ENCODE assay signal across 3 worm cellular contexts in genomic region chrV:333713-334112, ce11.
TF ChIP-seq lines count a peak whose summit lies in the region.

No protein-coding gene starts in this region.

TF ChIP-seq in whole organism, L1 larva, 84 proteins besides CTCF, POLR2A, EP300 and RAD21 (continued from another document):
- TF ChIP-seq pax-3 (tag; optimal IDR thresholded peaks at IDR 0.05; lab: Kevin White, UChicago) (peak; percentile 36), lin-14 (GFP tag; optimal IDR thresholded peaks at IDR 0.05; lab: Kevin White, UChicago) (no peak), egl-27 (tag; optimal IDR thresholded peaks at IDR 0.05; lab: Kevin White, UChicago) (no peak)

TF ChIP-seq in whole organism, L4 larva, 104 proteins besides CTCF, POLR2A, EP300 and RAD21 (continued from another document):
- TF ChIP-seq nhr-48 (tag; optimal IDR thresholded peaks at IDR 0.05; lab: Kevin White, UChicago) (peak; percentile 71), nhr-6 (tag; optimal IDR thresholded peaks at IDR 0.05; lab: Kevin White, UChicago) (peak; percentile 39)

TF ChIP-seq in whole organism, young adult, 124 proteins besides CTCF, POLR2A, EP300 and RAD21 (continued from another document):
- TF ChIP-seq mes-4 (tag; optimal IDR thresholded peaks at IDR 0.05; lab: Kevin White, UChicago) (no peak), nhr-90 (tag; optimal IDR thresholded peaks at IDR 0.05; lab: Kevin White, UChicago) (peak; percentile 8), nfya-1 (tag; optimal IDR thresholded peaks at IDR 0.05; lab: Kevin White, UChicago; ENCODE audit: borderline replicate concordance, insufficient read depth) (no peak), ceh-27 (GFP tag; optimal IDR thresholded peaks at IDR 0.05; lab: Kevin White, UChicago) (no peak), T26A5.8 (tag; optimal IDR thresholded peaks at IDR 0.05; lab: Kevin White, UChicago) (no peak), snpc-4 (GFP tag; optimal IDR thresholded peaks at IDR 0.05; lab: Kevin White, UChicago) (no peak), snpc-4 (tag; optimal IDR thresholded peaks at IDR 0.05; lab: Kevin White, UChicago) (peak; percentile 26 to 86 (median 57)), attf-3 (GFP tag; conservative IDR thresholded peaks at IDR 0.05; lab: Robert Waterston, UW) (no peak), F49E8.2 (tag; optimal IDR thresholded peaks at IDR 0.05; lab: Kevin White, UChicago; ENCODE audit: insufficient read depth) (no peak), attf-6 (GFP tag; IDR thresholded peaks at IDR 0.05; lab: Robert Waterston, UW) (no peak), lin-54 (GFP tag; optimal IDR thresholded peaks at IDR 0.05; lab: Kevin White, UChicago) (no peak), lsl-1 (GFP tag; optimal IDR thresholded peaks at IDR 0.05; lab: Kevin White, UChicago) (no peak), hlh-26 (GFP tag; conservative IDR thresholded peaks at IDR 0.05; lab: Robert Waterston, UW) (no peak), cebp-1 (GFP tag; IDR thresholded peaks at IDR 0.05; lab: Robert Waterston, UW) (no peak), cebp-1 (tag; optimal IDR thresholded peaks at IDR 0.05; lab: Kevin White, UChicago) (peak; percentile 68), egl-18 (GFP tag; IDR thresholded peaks at IDR 0.05; lab: Robert Waterston, UW) (no peak), bed-1 (GFP tag; IDR thresholded peaks at IDR 0.05; lab: Robert Waterston, UW) (no peak), ceh-58 (GFP tag; IDR thresholded peaks at IDR 0.05; lab: Robert Waterston, UW) (no peak), ets-4 (GFP tag; optimal IDR thresholded peaks at IDR 0.05; lab: Kevin White, UChicago) (peak; percentile 81), dpl-1 (GFP tag; optimal IDR thresholded peaks at IDR 0.05; lab: Kevin White, UChicago) (no peak), snpc-3.4 (tag; optimal IDR thresholded peaks at IDR 0.05; lab: Kevin White, UChicago) (no peak), ceh-40 (GFP tag; IDR thresholded peaks at IDR 0.05; lab: Robert Waterston, UW) (no peak), nfyb-1 (GFP tag; IDR thresholded peaks at IDR 0.05; lab: Robert Waterston, UW) (peak; percentile 45; the same call in 1 of the 2 replicates), nhr-80 (tag; optimal IDR thresholded peaks at IDR 0.05; lab: Kevin White, UChicago) (peak; percentile 89), pha-4 (tag; optimal IDR thresholded peaks at IDR 0.05; lab: Kevin White, UChicago) (peak; percentile 30), hmg-20 (GFP tag; IDR thresholded peaks at IDR 0.05; lab: Robert Waterston, UW) (no peak), ceh-100 (GFP tag; IDR thresholded peaks at IDR 0.05; lab: Robert Waterston, UW) (no peak), lag-1 (GFP tag; IDR thresholded peaks at IDR 0.05; lab: Robert Waterston, UW) (no peak), F52B5.7 (tag; optimal IDR thresholded peaks at IDR 0.05; lab: Kevin White, UChicago) (no peak), B0019.2 (GFP tag; conservative IDR thresholded peaks at IDR 0.05; lab: Robert Waterston, UW) (no peak), ceh-79 (tag; optimal IDR thresholded peaks at IDR 0.05; lab: Kevin White, UChicago) (no peak), nhr-27 (tag; optimal IDR thresholded peaks at IDR 0.05; lab: Kevin White, UChicago) (no peak), aptf-2 (GFP tag; conservative IDR thresholded peaks at IDR 0.05; lab: Robert Waterston, UW) (no peak), madf-3 (GFP tag; IDR thresholded peaks at IDR 0.05; lab: Robert Waterston, UW) (no peak), repo-1 (tag; optimal IDR thresholded peaks at IDR 0.05; lab: Kevin White, UChicago) (no peak), Y67H2A.10 (GFP tag; conservative IDR thresholded peaks at IDR 0.05; lab: Robert Waterston, UW) (no peak), ztf-25 (GFP tag; IDR thresholded peaks at IDR 0.05; lab: Robert Waterston, UW) (no peak), F22D6.2 (tag; optimal IDR thresholded peaks at IDR 0.05; lab: Kevin White, UChicago) (no peak), him-1 (tag; optimal IDR thresholded peaks at IDR 0.05; lab: Kevin White, UChicago) (no peak), Y95B8A.8 (GFP tag; IDR thresholded peaks at IDR 0.05; lab: Robert Waterston, UW) (no peak), Y53G8AR.9 (GFP tag; conservative IDR thresholded peaks at IDR 0.05; lab: Robert Waterston, UW) (no peak)
